Worm (Caenorhabditis elegans) whole organism, late embryonic: Measurements from ENCODE around the gene nuc-1.

Experiments used
- ceh-6 ChIP-seq: fragments of 200-800 bp; sonication (Bioruptor generic); optimal IDR thresholded peaks from 2 replicates; lab custom pipeline; 2018; ENCODE audit warnings: mild to moderate bottlenecking, missing genetic modification characterization, missing compliant biosample characterization
- che-1 ChIP-seq: sonication (generic microtip); optimal IDR thresholded peaks from 2 replicates; lab custom pipeline; 2016; ENCODE audit warnings: mild to moderate bottlenecking, missing genetic modification characterization, missing compliant biosample characterization
- fkh-10 ChIP-seq: fragments of 150-350 bp; optimal IDR thresholded peaks from 2 replicates; lab custom pipeline; 2014; ENCODE audit warnings: missing biosample characterization, missing genetic modification reagents, missing genetic modification characterization
- nfya-1 ChIP-seq: sonication (generic microtip); optimal IDR thresholded peaks from 2 replicates; lab custom pipeline; 2017; ENCODE audit warnings: missing genetic modification characterization, mild to moderate bottlenecking, missing compliant biosample characterization, antibody characterized with exemption, moderate library complexity
- pqm-1 ChIP-seq: sonication (generic microtip); optimal IDR thresholded peaks from 2 replicates; lab custom pipeline; 2016; ENCODE audit warnings: missing genetic modification characterization, missing compliant biosample characterization
- rnt-1 ChIP-seq: sonication (generic microtip); optimal IDR thresholded peaks from 2 replicates; lab custom pipeline; 2016; ENCODE audit warnings: missing genetic modification characterization, missing compliant biosample characterization
- sox-2 ChIP-seq: fragments of 200-800 bp; sonication (Bioruptor generic); IDR thresholded peaks from 2 replicates; pipeline ENCODE4 v1.3.6; 2022; ENCODE audit warnings: missing genetic modification reagents, missing genetic modification characterization, missing compliant biosample characterization
- tbx-2 ChIP-seq: sonication (generic microtip); optimal IDR thresholded peaks from 2 replicates; lab custom pipeline; 2016; ENCODE audit warnings: missing genetic modification characterization, missing compliant biosample characterization
- tbx-7 ChIP-seq: sonication (generic microtip); optimal IDR thresholded peaks from 2 replicates; lab custom pipeline; 2016; ENCODE audit warnings: missing genotype, missing genetic modification characterization, missing compliant biosample characterization
- unc-3 ChIP-seq, 2 experiments: fragments of 200-800 bp in 1 of 2; sonication (Bioruptor generic) in 1 of 2; sonication (generic microtip) in 1 of 2; conservative IDR thresholded peaks in 1 of 2; optimal IDR thresholded peaks in 1 of 2; 2 replicates each; pipeline versions ENCODE4 v1.3.6 to Lab custom; 2016 to 2022; ENCODE audit warnings: missing compliant biosample characterization in 2 of 2, missing genetic modification characterization in 2 of 2, missing genetic modification reagents in 1 of 2
- ztf-16 ChIP-seq: sonication (generic microtip); optimal IDR thresholded peaks from 2 replicates; lab custom pipeline; 2017; ENCODE audit warnings: missing genetic modification characterization, missing compliant biosample characterization

- TF ChIP-seq ztf-16 (tag; lab: Kevin White, UChicago) = no peak
- TF ChIP-seq che-1 = no peak
- TF ChIP-seq nfya-1 (tag; lab: Kevin White, UChicago) = no peak
- TF ChIP-seq unc-3 (GFP tag; conservative IDR thresholded peaks at IDR 0.05; lab: Robert Waterston, UW) = no peak
- TF ChIP-seq unc-3 (tag; optimal IDR thresholded peaks at IDR 0.05; lab: Kevin White, UChicago) = no peak
- TF ChIP-seq ceh-6 (GFP tag; lab: Kevin White, UChicago) = no peak
- TF ChIP-seq sox-2 = no peak
- no peak for TF ChIP-seq fkh-10 (GFP tag; lab: Kevin White, UChicago)
- TF ChIP-seq tbx-2 (tag; lab: Kevin White, UChicago) = no peak
- no peak for TF ChIP-seq rnt-1 (tag; lab: Kevin White, UChicago)
- TF ChIP-seq pqm-1 (tag; lab: Kevin White, UChicago) = no peak
- no peak for TF ChIP-seq tbx-7 (tag; lab: Kevin White, UChicago)
These were observed 10.3 kb upstream of the nuc-1 start, which contains the start of gene C07B5.4 for ce11 chrX:9529360-9529759.
